Worm (Caenorhabditis elegans): ENCODE data around the gene R06B9.5.

Gene R06B9.5

ce11 chrII:13751030-13751429, 14.9 kb downstream of the R06B9.5 start (continued):
- TF ChIP-seq nhr-47 (tag; optimal IDR thresholded peaks at IDR 0.05) (no peak), irx-1 (tag; optimal IDR thresholded peaks at IDR 0.05) (no peak), egl-27 (tag; optimal IDR thresholded peaks at IDR 0.05) (no peak), fkh-10 (GFP tag; optimal IDR thresholded peaks at IDR 0.05) (no peak), ztf-11 (tag; optimal IDR thresholded peaks at IDR 0.05) (no peak), tbx-2 (tag; optimal IDR thresholded peaks at IDR 0.05) (no peak), efl-1 (optimal IDR thresholded peaks at IDR 0.05) (no peak), efl-1 (GFP tag; optimal IDR thresholded peaks at IDR 0.05 in 1 of 2) (peak in 1 of 2 experiments; percentile 90), lsy-2 (tag; optimal IDR thresholded peaks at IDR 0.05) (peak in 1 of 2 experiments; percentile 9), nhr-20 (tag; optimal IDR thresholded peaks at IDR 0.05) (peak; percentile 47), grh-1 (GFP tag; IDR thresholded peaks at IDR 0.05) (no peak), nhr-28 (tag; optimal IDR thresholded peaks at IDR 0.05) (no peak), ceh-88 (GFP tag; IDR thresholded peaks at IDR 0.05) (no peak), C04F5.9 (tag; optimal IDR thresholded peaks at IDR 0.05) (no peak), unc-30 (tag; optimal IDR thresholded peaks at IDR 0.05) (no peak)

ce11 chrII:13752016-13752415, 15.9 kb downstream of the R06B9.5 start, which contains the start of gene arrd-14:
Gene arrd-14, plus strand, starts transcription at chrII:13752316.
- TF ChIP-seq nhr-84 (tag; optimal IDR thresholded peaks at IDR 0.05) (no peak), F16B12.6 (tag; optimal IDR thresholded peaks at IDR 0.05) (no peak), mab-9 (GFP tag; IDR thresholded peaks at IDR 0.05) (no peak), jun-1 (tag; optimal IDR thresholded peaks at IDR 0.05) (no peak), Y116A8C.19 (tag; optimal IDR thresholded peaks at IDR 0.05; ENCODE audit: borderline replicate concordance) (no peak), sptf-1 (tag; optimal IDR thresholded peaks at IDR 0.05) (no peak), nhr-71 (tag; optimal IDR thresholded peaks at IDR 0.05) (no peak), vab-15 (tag; optimal IDR thresholded peaks at IDR 0.05) (no peak), lin-39 (tag; optimal IDR thresholded peaks at IDR 0.05) (no peak), tlp-1 (tag; optimal IDR thresholded peaks at IDR 0.05) (no peak), unc-62 (GFP tag; optimal IDR thresholded peaks at IDR 0.05) (no peak), hlh-4 (tag; optimal IDR thresholded peaks at IDR 0.05) (no peak), nhr-76 (tag; optimal IDR thresholded peaks at IDR 0.05) (no peak), aha-1 (tag; optimal IDR thresholded peaks at IDR 0.05) (no peak), dpl-1 (GFP tag; optimal IDR thresholded peaks at IDR 0.05) (no peak), egl-13 (tag; optimal IDR thresholded peaks at IDR 0.05) (no peak), nhr-20 (tag; optimal IDR thresholded peaks at IDR 0.05) (no peak), snu-23 (GFP tag; optimal IDR thresholded peaks at IDR 0.05) (no peak), nhr-85 (tag) (no peak), lir-3 (tag; optimal IDR thresholded peaks at IDR 0.05; ENCODE audit: poor library complexity) (no peak)

ce11 chrII:13756232-13756631, 20.1 kb downstream of the R06B9.5 start:
- peak; percentile 60 for TF ChIP-seq nhr-71 (tag; optimal IDR thresholded peaks at IDR 0.05)
- no peak for TF ChIP-seq sup-37 (GFP tag; optimal IDR thresholded peaks at IDR 0.05)
- no peak for TF ChIP-seq efl-1 (optimal IDR thresholded peaks at IDR 0.05)
- TF ChIP-seq efl-1 (GFP tag; optimal IDR thresholded peaks at IDR 0.05 in 1 of 2): peak in 1 of 2 experiments; percentile 82
- peak; percentile 75 for TF ChIP-seq lin-14 (GFP tag; optimal IDR thresholded peaks at IDR 0.05)
- peak; percentile 74 for TF ChIP-seq blmp-1 (tag; optimal IDR thresholded peaks at IDR 0.05)
- TF ChIP-seq skn-1 (tag; optimal IDR thresholded peaks at IDR 0.05): peak; percentile 6
- peak in 1 of 2 experiments; percentile 26 for TF ChIP-seq lsy-2 (tag; optimal IDR thresholded peaks at IDR 0.05)
- no peak for TF ChIP-seq pag-3 (tag; optimal IDR thresholded peaks at IDR 0.05; ENCODE audit: borderline replicate concordance, insufficient read depth)
- peak; percentile 59 for TF ChIP-seq nhr-85 (tag)

- no peak for TF ChIP-seq ztf-4 (tag; optimal IDR thresholded peaks at IDR 0.05)
- no peak for TF ChIP-seq tlp-1 (tag; optimal IDR thresholded peaks at IDR 0.05)
- no peak for TF ChIP-seq snpc-4 (tag; optimal IDR thresholded peaks at IDR 0.05)
- no peak for TF ChIP-seq hlh-17 (GFP tag; optimal IDR thresholded peaks at IDR 0.05; ENCODE audit: borderline replicate concordance)
- no peak for TF ChIP-seq F16B12.6 (tag; optimal IDR thresholded peaks at IDR 0.05)
- no peak for TF ChIP-seq fkh-10 (GFP tag; optimal IDR thresholded peaks at IDR 0.05)
- no peak for TF ChIP-seq unc-98 (GFP tag; IDR thresholded peaks at IDR 0.05)
- no peak for TF ChIP-seq dsc-1 (tag; optimal IDR thresholded peaks at IDR 0.05)
- TF ChIP-seq zip-4 (GFP tag; optimal IDR thresholded peaks at IDR 0.05): no peak
- TF ChIP-seq lin-39 (tag; optimal IDR thresholded peaks at IDR 0.05): no peak
- TF ChIP-seq ztf-11 (tag; optimal IDR thresholded peaks at IDR 0.05): no peak
Measured at ce11 chrII:13758108-13758507, 22.0 kb downstream of the R06B9.5 start, which contains the start of gene arrd-13. Gene arrd-13, plus strand, starts transcription at chrII:13758408.

Data from whole organism, L1 larva.